Fruit fly (Drosophila melanogaster) whole organism, embryonic: ENCODE results near the gene CG8369.
A peak's percentile ranks its signal among the peaks of the same experiment; 100 is the strongest.

ENCODE experiments used
- B-H1 ChIP-seq: fragments of 200-800 bp; sonication (Bioruptor generic); IDR thresholded peaks from 3 replicates; pipeline ENCODE4 v1.3.6; 2022; ENCODE audit warnings: missing biosample characterization, missing genetic modification characterization
- BEAF-32 ChIP-seq: fragments of 200-800 bp; sonication (Bioruptor generic); optimal IDR thresholded peaks from 3 replicates; lab custom pipeline; 2017; ENCODE audit warnings: missing biosample characterization, missing genetic modification characterization, mild to moderate bottlenecking, moderate library complexity, missing genetic modification reagents
- CG11093 ChIP-seq: fragments of 200-800 bp; sonication (Bioruptor generic); IDR thresholded peaks from 3 replicates; pipeline ENCODE4 v1.3.6; 2022; ENCODE audit warnings: missing biosample characterization, missing genetic modification characterization
- CG12299 ChIP-seq: fragments of 200-800 bp; sonication (Bioruptor generic); optimal IDR thresholded peaks from 2 replicates; lab custom pipeline; 2018; ENCODE audit warnings: missing biosample characterization, mild to moderate bottlenecking, missing genetic modification characterization
- CG12942 ChIP-seq: fragments of 200-800 bp; sonication (Bioruptor generic); optimal IDR thresholded peaks from 3 replicates; lab custom pipeline; 2016; ENCODE audit warnings: missing biosample characterization, missing genetic modification characterization
- CG13296 ChIP-seq: fragments of 200-800 bp; sonication (Bioruptor generic); optimal IDR thresholded peaks from 3 replicates; lab custom pipeline; 2018; ENCODE audit warnings: missing biosample characterization, mild to moderate bottlenecking, missing genetic modification characterization
- CG13624 ChIP-seq: fragments of 200-800 bp; sonication (Bioruptor generic); optimal IDR thresholded peaks from 2 replicates; lab custom pipeline; 2016; ENCODE audit warnings: missing biosample characterization, missing genetic modification characterization
- CG14050 ChIP-seq: fragments of 200-800 bp; sonication (Bioruptor generic); IDR thresholded peaks from 3 replicates; pipeline ENCODE4 v1.3.6; 2022; ENCODE audit warnings: missing biosample characterization, missing genetic modification characterization
- CG1647 ChIP-seq: fragments of 200-800 bp; sonication (Bioruptor generic); optimal IDR thresholded peaks from 3 replicates; lab custom pipeline; 2016; ENCODE audit warnings: missing biosample characterization, missing genetic modification characterization
- CG16779 ChIP-seq: fragments of 200-800 bp; sonication (Bioruptor generic); IDR thresholded peaks from 2 replicates; pipeline ENCODE4 v1.3.6; 2022; ENCODE audit warnings: missing biosample characterization, missing genetic modification characterization
- CG2120 ChIP-seq: fragments of 200-800 bp; sonication (Bioruptor generic); optimal IDR thresholded peaks from 3 replicates; lab custom pipeline; 2016; ENCODE audit warnings: missing biosample characterization, missing genetic modification characterization
- CG2202 ChIP-seq: fragments of 200-800 bp; sonication (Bioruptor generic); optimal IDR thresholded peaks from 2 replicates; lab custom pipeline; 2018; ENCODE audit warnings: missing biosample characterization, mild to moderate bottlenecking, missing genetic modification characterization
- CG2889 ChIP-seq: fragments of 200-800 bp; sonication (Bioruptor generic); IDR thresholded peaks from 3 replicates; pipeline ENCODE4 v1.3.6; 2022; ENCODE audit warnings: missing biosample characterization, missing genetic modification characterization
- CG30020 ChIP-seq: fragments of 200-800 bp; optimal IDR thresholded peaks from 2 replicates; lab custom pipeline; 2019; ENCODE audit warnings: missing biosample characterization, mild to moderate bottlenecking, missing genetic modification characterization, moderate library complexity
- CG30403 ChIP-seq: fragments of 200-800 bp; sonication (Bioruptor generic); optimal IDR thresholded peaks from 3 replicates; lab custom pipeline; 2016; ENCODE audit warnings: missing biosample characterization, missing genetic modification characterization
- CG3995 ChIP-seq: fragments of 200-800 bp; sonication (Bioruptor generic); optimal IDR thresholded peaks from 3 replicates; lab custom pipeline; 2016; ENCODE audit warnings: missing biosample characterization, missing genetic modification characterization
- CG4617 ChIP-seq: fragments of 200-800 bp; sonication (Bioruptor generic); optimal IDR thresholded peaks from 3 replicates; lab custom pipeline; 2016; ENCODE audit warnings: missing biosample characterization, missing genetic modification characterization, borderline replicate concordance
- CG5953 ChIP-seq: fragments of 200-800 bp; sonication (Bioruptor generic); IDR thresholded peaks from 2 replicates; pipeline ENCODE4 v1.3.6; 2022; ENCODE audit warnings: missing biosample characterization, missing genetic modification characterization
- CG7839 ChIP-seq: fragments of 200-800 bp; sonication (Bioruptor generic); optimal IDR thresholded peaks from 3 replicates; lab custom pipeline; 2018; ENCODE audit warnings: missing biosample characterization, mild to moderate bottlenecking, missing genetic modification characterization, moderate library complexity
- CG7963 ChIP-seq: fragments of 200-800 bp; sonication (Bioruptor generic); IDR thresholded peaks from 3 replicates; pipeline ENCODE4 v1.3.6; 2022; ENCODE audit warnings: missing biosample characterization, missing genetic modification characterization; ENCODE audit not compliant: partially characterized antibody
- Dp ChIP-seq: fragments of 200-800 bp; sonication (Bioruptor generic); optimal IDR thresholded peaks from 2 replicates; lab custom pipeline; 2018; ENCODE audit warnings: missing biosample characterization, mild to moderate bottlenecking, missing genetic modification characterization, moderate library complexity
- Fer2 ChIP-seq: fragments of 200-800 bp; sonication (Bioruptor generic); optimal IDR thresholded peaks from 2 replicates; lab custom pipeline; 2018; ENCODE audit warnings: missing biosample characterization, mild to moderate bottlenecking, missing genetic modification characterization, moderate library complexity
- HHEX ChIP-seq: fragments of 200-800 bp; sonication (Bioruptor generic); optimal IDR thresholded peaks from 3 replicates; lab custom pipeline; 2017; ENCODE audit warnings: missing biosample characterization, mild to moderate bottlenecking, missing genetic modification characterization, missing genetic modification reagents
- Hmr ChIP-seq: fragments of 200-800 bp; sonication (Bioruptor generic); optimal IDR thresholded peaks from 3 replicates; lab custom pipeline; 2017; ENCODE audit warnings: mild to moderate bottlenecking, missing biosample characterization, missing genetic modification reagents, missing genetic modification characterization
- Jarid2 ChIP-seq: fragments of 200-800 bp; sonication (Bioruptor generic); optimal IDR thresholded peaks from 3 replicates; lab custom pipeline; 2017; ENCODE audit warnings: mild to moderate bottlenecking, missing biosample characterization, missing genetic modification reagents, missing genetic modification characterization
- Nf-YA ChIP-seq: fragments of 200-800 bp; sonication (Bioruptor generic); IDR thresholded peaks from 2 replicates; pipeline ENCODE4 v1.3.6; 2022; ENCODE audit warnings: missing biosample characterization, missing genetic modification characterization
- Nf-YB ChIP-seq: fragments of 200-800 bp; sonication (Bioruptor generic); optimal IDR thresholded peaks from 3 replicates; lab custom pipeline; 2019; ENCODE audit warnings: missing biosample characterization, mild to moderate bottlenecking, missing genetic modification characterization, moderate library complexity
- Sox100B ChIP-seq: fragments of 200-800 bp; sonication (Bioruptor generic); optimal IDR thresholded peaks from 3 replicates; lab custom pipeline; 2018; ENCODE audit warnings: missing biosample characterization, mild to moderate bottlenecking, missing genetic modification characterization
- al ChIP-seq: fragments of 200-800 bp; sonication (Bioruptor generic); IDR thresholded peaks from 2 replicates; pipeline ENCODE4 v1.3.6; 2022; ENCODE audit warnings: missing biosample characterization, missing genetic modification characterization
- chinmo ChIP-seq: fragments of 200-800 bp; sonication (Bioruptor generic); IDR thresholded peaks from 4 replicates; pipeline ENCODE4 v1.3.6; 2022; ENCODE audit warnings: missing biosample characterization, missing genetic modification characterization; ENCODE audit not compliant: partially characterized antibody
- ci ChIP-seq: fragments of 200-800 bp; sonication (Bioruptor generic); IDR thresholded peaks from 3 replicates; pipeline ENCODE4 v1.3.6; 2022; ENCODE audit warnings: missing biosample characterization, missing genetic modification characterization
- dpn ChIP-seq, 2 experiments: fragments of 200-800 bp; sonication (Bioruptor generic); optimal IDR thresholded peaks; 3 replicates each; lab custom pipeline; 2016; ENCODE audit warnings: missing biosample characterization in 2 of 2, missing genetic modification characterization in 2 of 2
- fd102C ChIP-seq: fragments of 200-800 bp; sonication (Bioruptor generic); optimal IDR thresholded peaks from 2 replicates; lab custom pipeline; 2018; ENCODE audit warnings: missing biosample characterization, mild to moderate bottlenecking, missing genetic modification characterization, moderate library complexity
- fd64A ChIP-seq: fragments of 200-800 bp; sonication (Bioruptor generic); optimal IDR thresholded peaks from 3 replicates; lab custom pipeline; 2018; ENCODE audit warnings: missing biosample characterization, mild to moderate bottlenecking, missing genetic modification characterization
- fu2 ChIP-seq: fragments of 200-800 bp; sonication (Bioruptor generic); optimal IDR thresholded peaks from 2 replicates; lab custom pipeline; 2016; ENCODE audit warnings: missing biosample characterization, missing genetic modification characterization
- gem ChIP-seq: fragments of 200-800 bp; sonication (Bioruptor generic); optimal IDR thresholded peaks from 2 replicates; lab custom pipeline; 2019; ENCODE audit warnings: missing biosample characterization, mild to moderate bottlenecking, missing genetic modification characterization, moderate library complexity
- gro ChIP-seq: fragments of 200-800 bp; sonication (Bioruptor generic); optimal IDR thresholded peaks from 2 replicates; lab custom pipeline; 2016; ENCODE audit warnings: missing biosample characterization, missing genetic modification characterization
- ind ChIP-seq: fragments of 200-800 bp; sonication (Bioruptor generic); optimal IDR thresholded peaks from 3 replicates; lab custom pipeline; 2016; ENCODE audit warnings: missing biosample characterization, missing genetic modification characterization
- lbe ChIP-seq: fragments of 200-800 bp; sonication (Bioruptor generic); optimal IDR thresholded peaks from 2 replicates; lab custom pipeline; 2016; ENCODE audit warnings: missing biosample characterization, mild to moderate bottlenecking, missing genetic modification characterization
- lov ChIP-seq, 2 experiments: fragments of 200-800 bp in 1 of 2; fragments of >200 bp in 1 of 2; sonication (Bioruptor generic) in 1 of 2; IDR thresholded peaks in 1 of 2; optimal IDR thresholded peaks in 1 of 2; 2 replicates in 1 of 2; 3 replicates in 1 of 2; pipeline versions ENCODE4 v1.3.6 to Lab custom; 2017 to 2022; ENCODE audit warnings: missing biosample characterization in 1 of 2, missing genetic modification characterization in 1 of 2
- run ChIP-seq: fragments of 200-800 bp; sonication (Bioruptor generic); optimal IDR thresholded peaks from 3 replicates; lab custom pipeline; 2018; ENCODE audit warnings: missing biosample characterization, mild to moderate bottlenecking, missing genetic modification characterization
- salm ChIP-seq: fragments of 200-800 bp; sonication (Bioruptor generic); optimal IDR thresholded peaks from 2 replicates; lab custom pipeline; 2018; ENCODE audit warnings: missing biosample characterization, mild to moderate bottlenecking, missing genetic modification characterization
- sens ChIP-seq: fragments of 200-800 bp; sonication (Bioruptor generic); peaks from one replicate; lab custom pipeline; 2016; ENCODE audit warnings: missing biosample characterization, missing genetic modification characterization
- sima ChIP-seq: fragments of 200-800 bp; sonication (Bioruptor generic); optimal IDR thresholded peaks from 2 replicates; lab custom pipeline; 2016; ENCODE audit warnings: missing biosample characterization, missing genetic modification characterization
- trem ChIP-seq: fragments of 200-800 bp; optimal IDR thresholded peaks from 3 replicates; lab custom pipeline; 2019; ENCODE audit warnings: missing biosample characterization, mild to moderate bottlenecking, missing genetic modification characterization, moderate library complexity
- tx ChIP-seq: fragments of 200-800 bp; sonication (Bioruptor generic); optimal IDR thresholded peaks from 2 replicates; lab custom pipeline; 2016; ENCODE audit warnings: missing biosample characterization, missing genetic modification characterization
- zen ChIP-seq: fragments of 200-800 bp; sonication (Bioruptor generic); optimal IDR thresholded peaks from 3 replicates; lab custom pipeline; 2018; ENCODE audit warnings: missing biosample characterization, mild to moderate bottlenecking, missing genetic modification characterization, moderate library complexity
- zen2 ChIP-seq: fragments of 200-800 bp; sonication (Bioruptor generic); IDR thresholded peaks from 3 replicates; pipeline ENCODE4 v1.3.6; 2022; ENCODE audit warnings: missing biosample characterization, missing genetic modification characterization; ENCODE audit not compliant: partially characterized antibody
- zf30C ChIP-seq: fragments of 200-800 bp; sonication (Bioruptor generic); optimal IDR thresholded peaks from 3 replicates; lab custom pipeline; 2018; ENCODE audit warnings: missing biosample characterization, mild to moderate bottlenecking, missing genetic modification characterization

The CG8369 gene

dm6 chr3R:8812342-8812966 is 9.4 kb upstream of the CG8369 start (continued):
- TF ChIP-seq CG12299 (no peak), Fer2 (tag; lab: Kevin White, UChicago) (peak; percentile 12), gem (peak; percentile 66), CG13624 (peak; percentile 39), CG5953 (no peak), chinmo (GFP tag; lab: Robert Waterston, UW) (0 out of 4 replicates have a peak, but pooled peaks have one; percentile 13), fd64A (GFP tag; lab: Kevin White, UChicago) (no peak), Nf-YA (0 out of 2 replicates have a peak, but pooled peaks have one; percentile 13), lov (optimal IDR thresholded peaks at IDR 0.05; lab: Kevin White, UChicago) (no peak), lov (GFP tag; IDR thresholded peaks at IDR 0.05; lab: Robert Waterston, UW) (no peak; the same call in 2 of the 3 replicates), Jarid2 (GFP tag; lab: Kevin White, UChicago) (no peak), zf30C (GFP tag; lab: Kevin White, UChicago) (no peak), CG2889 (GFP tag; lab: Robert Waterston, UW) (0 out of 3 replicates have a peak, but pooled peaks have one; percentile 58), CG2202 (tag; lab: Kevin White, UChicago) (no peak), B-H1 (GFP tag; lab: Robert Waterston, UW) (peak; percentile 48; the same call in 2 of the 3 replicates), Dp (no peak), Nf-YB (no peak), zen (tag; lab: Kevin White, UChicago) (no peak), Sox100B (GFP tag; lab: Kevin White, UChicago) (no peak), CG7839 (tag; lab: Kevin White, UChicago) (peak; percentile 53), HHEX (GFP tag; lab: Kevin White, UChicago) (peak; percentile 54), CG1647 (GFP tag; lab: Kevin White, UChicago) (peak; percentile 18), fd102C (GFP tag; lab: Kevin White, UChicago) (no peak), CG3995 (GFP tag; lab: Kevin White, UChicago) (no peak), CG13296 (GFP tag; lab: Kevin White, UChicago) (peak; percentile 40), CG11093 (GFP tag; lab: Robert Waterston, UW) (peak; percentile 56; the same call in 1 of the 3 replicates), CG7963 (GFP tag; lab: Robert Waterston, UW) (no peak), CG2120 (GFP tag; lab: Kevin White, UChicago) (peak; percentile 31), salm (peak; percentile 26), dpn (GFP tag; optimal IDR thresholded peaks at IDR 0.05; lab: Kevin White, UChicago) (peak; percentile 43 to 44), lbe (GFP tag; lab: Kevin White, UChicago) (peak; percentile 4), sens (GFP tag; lab: Kevin White, UChicago) (peak; percentile 92), gro (GFP tag; lab: Kevin White, UChicago) (no peak), CG14050 (GFP tag; lab: Robert Waterston, UW) (peak; percentile 18; the same call in 1 of the 3 replicates), ci (peak; percentile 73; the same call in 2 of the 3 replicates), trem (tag; lab: Kevin White, UChicago) (no peak), CG16779 (GFP tag; lab: Robert Waterston, UW) (no peak), CG30020 (tag; lab: Kevin White, UChicago) (no peak), ind (GFP tag; lab: Kevin White, UChicago) (peak; percentile 46), zen2 (GFP tag; lab: Robert Waterston, UW) (no peak), BEAF-32 (GFP tag; lab: Kevin White, UChicago) (no peak), fu2 (no peak), CG30403 (peak; percentile 49), run (no peak), Hmr (no peak), tx (GFP tag; lab: Kevin White, UChicago) (peak; percentile 21), CG12942 (GFP tag; lab: Kevin White, UChicago) (peak; percentile 7), CG4617 (no peak), al (GFP tag; lab: Robert Waterston, UW) (peak; percentile 46; the same call in 1 of the 2 replicates), sima (GFP tag; lab: Kevin White, UChicago) (no peak)
